Worm (Caenorhabditis elegans) whole organism, L2 larva: Measurements from ENCODE around the gene rom-2.

Experiments
- C34F6.9 ChIP-seq: fragments of 150-350 bp; optimal IDR thresholded peaks from 2 replicates; lab custom pipeline; 2014; ENCODE audit warnings: missing biosample characterization, missing genetic modification characterization
- F13H6.1 ChIP-seq: sonication (generic microtip); optimal IDR thresholded peaks from 2 replicates; lab custom pipeline; 2016; ENCODE audit warnings: missing genetic modification characterization, missing compliant biosample characterization
- ZK546.5 ChIP-seq: sonication (generic microtip); optimal IDR thresholded peaks from 2 replicates; lab custom pipeline; 2017; ENCODE audit warnings: missing biosample characterization, missing genetic modification characterization
- ama-1 ChIP-seq: fragments of 150-350 bp; optimal IDR thresholded peaks from 2 replicates; lab custom pipeline; 2018; ENCODE audit warnings: inconsistent platforms
- blmp-1 ChIP-seq: sonication (generic microtip); optimal IDR thresholded peaks from 2 replicates; lab custom pipeline; 2017; ENCODE audit warnings: missing genetic modification characterization, mild to moderate bottlenecking, missing compliant biosample characterization, antibody characterized with exemption, moderate library complexity; ENCODE audit not compliant: insufficient read depth
- ceh-16 ChIP-seq: fragments of 150-350 bp; optimal IDR thresholded peaks from 2 replicates; lab custom pipeline; 2014; ENCODE audit warnings: missing biosample characterization, missing genetic modification characterization
- ceh-82 ChIP-seq: fragments of 150-350 bp; optimal IDR thresholded peaks from 2 replicates; lab custom pipeline; 2014; ENCODE audit warnings: missing biosample characterization, missing genetic modification characterization
- dmd-4 ChIP-seq: sonication (generic microtip); optimal IDR thresholded peaks from 2 replicates; lab custom pipeline; 2017; ENCODE audit warnings: missing biosample characterization, missing genetic modification characterization
- elt-1 ChIP-seq: fragments of 150-350 bp; optimal IDR thresholded peaks from 2 replicates; lab custom pipeline; 2014; ENCODE audit warnings: missing biosample characterization, missing genetic modification characterization
- fos-1 ChIP-seq: fragments of 150-350 bp; optimal IDR thresholded peaks from 2 replicates; lab custom pipeline; 2014; ENCODE audit warnings: missing biosample characterization, missing genetic modification characterization
- gmeb-1 ChIP-seq: fragments of 150-350 bp; optimal IDR thresholded peaks from 2 replicates; lab custom pipeline; 2014; ENCODE audit warnings: missing biosample characterization, missing genetic modification characterization
- lin-11 ChIP-seq: fragments of 150-350 bp; sonication (generic microtip); optimal IDR thresholded peaks from 2 replicates; lab custom pipeline; 2014; ENCODE audit warnings: missing biosample characterization, missing genetic modification characterization, inconsistent platforms, mixed read lengths
- lin-13 ChIP-seq: fragments of 150-350 bp; optimal IDR thresholded peaks from 2 replicates; lab custom pipeline; 2014; ENCODE audit warnings: missing biosample characterization, missing genetic modification reagents, missing genetic modification characterization
- lin-39 ChIP-seq: fragments of 150-350 bp; optimal IDR thresholded peaks from 2 replicates; lab custom pipeline; 2014; ENCODE audit warnings: missing biosample characterization, missing genetic modification reagents, missing genetic modification characterization
- mab-5 ChIP-seq: fragments of 150-350 bp; optimal IDR thresholded peaks from 2 replicates; lab custom pipeline; 2014; ENCODE audit warnings: missing biosample characterization, missing genetic modification characterization
- mbf-1 ChIP-seq: sonication (generic microtip); optimal IDR thresholded peaks from 2 replicates; lab custom pipeline; 2017; ENCODE audit warnings: missing biosample characterization, missing genetic modification characterization
- mdl-1 ChIP-seq, 2 experiments: fragments of 150-350 bp in 1 of 2; sonication (generic microtip) in 1 of 2; optimal IDR thresholded peaks; 2 replicates each; lab custom pipeline; 2017; ENCODE audit warnings: missing biosample characterization in 2 of 2, missing genetic modification characterization in 2 of 2
- nhr-10 ChIP-seq: sonication (generic microtip); optimal IDR thresholded peaks from 2 replicates; lab custom pipeline; 2017; ENCODE audit warnings: missing biosample characterization, missing genetic modification characterization
- nhr-11 ChIP-seq: fragments of 150-350 bp; optimal IDR thresholded peaks from 2 replicates; lab custom pipeline; 2014; ENCODE audit warnings: missing biosample characterization, missing genetic modification characterization
- nhr-129 ChIP-seq: fragments of 150-350 bp; optimal IDR thresholded peaks from 2 replicates; lab custom pipeline; 2014; ENCODE audit warnings: missing biosample characterization, missing genetic modification characterization
- nhr-21 ChIP-seq: fragments of 150-350 bp; optimal IDR thresholded peaks from 2 replicates; lab custom pipeline; 2014; ENCODE audit warnings: missing biosample characterization, missing genetic modification characterization
- nhr-23 ChIP-seq: fragments of 150-350 bp; optimal IDR thresholded peaks from 2 replicates; lab custom pipeline; 2014; ENCODE audit warnings: missing biosample characterization, missing genetic modification reagents, missing genetic modification characterization
- nhr-6 ChIP-seq: fragments of 150-350 bp; optimal IDR thresholded peaks from 2 replicates; lab custom pipeline; 2014; ENCODE audit warnings: missing biosample characterization, missing genetic modification characterization
- nhr-77 ChIP-seq: fragments of 150-350 bp; optimal IDR thresholded peaks from 2 replicates; lab custom pipeline; 2014; ENCODE audit warnings: missing biosample characterization, missing genetic modification characterization
- peb-1 ChIP-seq: fragments of 150-350 bp; optimal IDR thresholded peaks from 2 replicates; lab custom pipeline; 2014; ENCODE audit warnings: missing biosample characterization, missing genetic modification characterization
- sem-4 ChIP-seq: fragments of 150-350 bp; optimal IDR thresholded peaks from 2 replicates; lab custom pipeline; 2014; ENCODE audit warnings: missing biosample characterization, missing genetic modification reagents, missing genetic modification characterization
- sma-3 ChIP-seq: sonication (generic microtip); optimal IDR thresholded peaks from 2 replicates; lab custom pipeline; 2016; ENCODE audit warnings: missing genetic modification reagents, missing genetic modification characterization, missing compliant biosample characterization
- sma-9 ChIP-seq, 2 experiments: fragments of 150-350 bp in 1 of 2; sonication (generic microtip) in 1 of 2; optimal IDR thresholded peaks; 2 replicates each; lab custom pipeline; 2014 to 2016; ENCODE audit warnings: missing genetic modification characterization in 2 of 2, mild to moderate bottlenecking in 1 of 2, missing biosample characterization in 1 of 2, missing compliant biosample characterization in 1 of 2, missing genetic modification reagents in 1 of 2, moderate library complexity in 1 of 2
- snpc-4 ChIP-seq: fragments of 150-350 bp; optimal IDR thresholded peaks from 2 replicates; lab custom pipeline; 2014; ENCODE audit warnings: missing biosample characterization, missing genetic modification characterization
- unc-62 ChIP-seq: fragments of 150-350 bp; optimal IDR thresholded peaks from 2 replicates; lab custom pipeline; 2014; ENCODE audit warnings: missing biosample characterization, missing genetic modification reagents, missing genetic modification characterization
- zag-1 ChIP-seq: fragments of 150-350 bp; optimal IDR thresholded peaks from 2 replicates; lab custom pipeline; 2014; ENCODE audit warnings: missing biosample characterization, missing genetic modification characterization
- ztf-1 ChIP-seq: fragments of 200-800 bp; sonication (Bioruptor generic); conservative IDR thresholded peaks from 2 replicates; pipeline ENCODE4 v1.3.6; 2022; ENCODE audit warnings: missing genetic modification characterization, missing compliant biosample characterization
- ztf-4 ChIP-seq: fragments of 150-350 bp; optimal IDR thresholded peaks from 2 replicates; lab custom pipeline; 2014; ENCODE audit warnings: missing biosample characterization, missing genetic modification characterization

The rom-2 gene

DNA sequence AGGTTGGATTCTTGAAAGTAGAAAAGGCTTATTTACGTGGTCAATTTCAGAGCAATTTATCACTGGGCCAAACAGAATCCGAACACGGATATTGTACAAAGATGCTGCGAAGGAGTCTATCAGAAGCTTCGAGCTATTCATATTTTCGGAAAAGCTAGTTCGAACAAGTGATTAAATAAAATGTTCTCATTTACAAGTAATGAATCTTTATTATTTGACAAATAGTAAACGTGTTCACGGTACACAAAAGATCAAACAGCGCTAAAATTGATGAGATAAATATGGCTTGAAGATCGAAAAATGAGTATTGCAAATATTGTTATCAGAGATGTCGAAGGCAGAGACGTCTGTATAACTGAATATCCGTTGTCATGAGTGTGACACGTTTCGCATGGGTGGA, 19.7 kb upstream of the rom-2 start:
- TF ChIP-seq mab-5 (no peak), snpc-4 (tag; lab: Kevin White, UChicago) (no peak), lin-13 (GFP tag; lab: Kevin White, UChicago) (no peak), ama-1 (no peak), nhr-21 (tag; lab: Kevin White, UChicago) (no peak), sem-4 (tag; lab: Kevin White, UChicago) (no peak), sma-9 (GFP tag; optimal IDR thresholded peaks at IDR 0.05; lab: Kevin White, UChicago) (no peak), sma-9 (tag; optimal IDR thresholded peaks at IDR 0.05; lab: Kevin White, UChicago) (no peak), nhr-129 (no peak), ztf-4 (no peak), lin-11 (no peak), dmd-4 (no peak), ceh-82 (no peak), unc-62 (GFP tag; lab: Kevin White, UChicago) (no peak), blmp-1 (tag; lab: Kevin White, UChicago) (no peak), nhr-6 (tag; lab: Kevin White, UChicago) (no peak), ztf-1 (GFP tag; lab: Robert Waterston, UW) (no peak)

DNA sequence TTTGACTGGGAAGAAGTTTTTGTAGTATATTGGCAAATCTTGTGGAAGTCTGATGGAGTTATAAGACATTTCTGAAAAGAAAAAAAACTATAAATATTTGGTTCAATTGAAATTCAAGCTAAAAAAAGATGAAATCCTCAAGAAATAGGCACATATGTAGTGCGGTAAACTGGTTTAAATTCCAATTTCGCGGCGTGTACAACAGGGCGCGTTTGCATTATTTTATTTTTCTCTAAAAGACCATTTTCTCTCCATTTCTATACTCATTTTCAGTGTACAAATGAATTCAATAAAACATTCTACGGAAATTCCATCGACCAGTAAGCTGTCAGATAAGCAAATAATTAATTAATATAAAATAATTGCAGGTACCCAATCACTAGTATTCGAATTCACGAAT, 18.7 kb upstream of the rom-2 start, which contains the start of the genes pri-1 and F58A4.6:
TSS of gene pri-1 (minus strand) at position 71 of the 400 bp plus-strand sequence.
TSS of gene F58A4.6 (plus strand) at position 272 of the 400 bp plus-strand sequence.
- TF ChIP-seq peb-1 (tag; lab: Kevin White, UChicago), result no peak
- TF ChIP-seq ceh-16, result no peak
- TF ChIP-seq C34F6.9 (tag; lab: Kevin White, UChicago), result peak; percentile 68
- peak; percentile 84 for TF ChIP-seq gmeb-1 (tag; lab: Kevin White, UChicago)
- TF ChIP-seq, all 48 proteins: peak for 2

DNA sequence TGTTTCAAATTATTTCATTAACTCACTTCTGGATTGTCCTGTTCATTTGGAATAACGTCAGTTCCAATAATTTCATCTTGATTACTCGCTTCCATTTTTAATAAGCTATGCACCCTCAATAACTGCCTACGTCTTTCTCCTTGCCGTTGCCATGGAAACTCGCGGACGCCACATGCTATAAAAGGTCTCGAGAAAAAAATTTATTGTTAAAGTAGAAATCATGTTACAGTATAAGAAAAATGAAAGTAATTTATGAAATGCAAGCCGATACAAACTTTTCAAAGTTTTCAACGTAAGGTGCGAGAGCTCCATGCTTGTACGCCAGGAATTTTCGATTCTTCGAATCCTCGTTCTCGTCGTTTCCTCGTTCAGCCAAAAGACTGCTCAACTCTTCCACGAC, 16.6 kb upstream of the rom-2 start, which contains the start of gene bbs-4:
TSS of gene bbs-4 (minus strand) at position 101 of the 400 bp plus-strand sequence.
- TF ChIP-seq ama-1, result no peak
- no peak for TF ChIP-seq gmeb-1 (tag; lab: Kevin White, UChicago)

DNA sequence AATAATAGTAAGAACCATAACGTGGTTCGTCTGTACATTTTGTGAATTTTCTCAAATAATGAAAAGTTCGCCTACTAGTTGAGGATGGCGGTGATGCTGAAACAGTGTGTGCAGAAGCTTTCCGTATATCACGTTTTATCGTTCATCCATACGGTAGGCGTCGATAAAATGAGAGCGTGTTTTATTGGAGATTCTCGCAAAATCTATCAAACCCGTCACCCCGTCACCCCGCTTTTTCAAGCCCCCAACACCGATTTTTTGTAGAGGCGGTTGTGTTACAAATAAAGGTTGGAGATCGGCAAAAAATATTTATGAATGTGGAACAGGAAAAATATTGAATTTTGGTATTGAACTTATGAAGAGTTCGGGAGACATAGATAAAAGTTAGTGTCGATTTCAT, 13.2 kb upstream of the rom-2 start, which contains the start of gene clec-161:
TSS of gene clec-161 (minus strand) at position 101 of the 400 bp plus-strand sequence.
- TF ChIP-seq blmp-1 (tag; lab: Kevin White, UChicago), result no peak
- no peak for TF ChIP-seq lin-39 (tag; lab: Kevin White, UChicago)
- TF ChIP-seq, all 48 proteins: peak for 0

DNA sequence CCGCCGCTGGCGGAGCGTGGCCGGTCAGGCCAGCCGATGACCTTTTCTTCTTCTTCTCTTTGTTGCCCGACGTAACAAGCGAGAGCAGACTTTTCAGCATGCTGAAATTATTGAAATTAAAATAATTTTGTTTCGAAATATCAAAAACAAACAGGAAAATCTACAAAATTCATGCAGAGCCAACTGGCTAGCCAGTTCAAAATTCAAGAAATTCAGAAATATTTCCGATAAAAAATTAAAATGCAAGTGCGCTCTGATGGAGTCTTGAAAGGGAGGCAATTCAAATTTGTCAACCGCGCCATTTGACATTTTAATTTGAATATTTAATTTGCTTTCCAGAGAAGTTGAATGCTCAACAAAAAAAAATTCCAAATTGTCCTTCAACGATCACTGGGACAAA, 5.2 kb upstream of the rom-2 start, which contains the start of gene F58A4.2:
TSS of gene F58A4.2 (minus strand) at position 101 of the 400 bp plus-strand sequence.
- no peak for TF ChIP-seq nhr-10 (tag; lab: Kevin White, UChicago)
- TF ChIP-seq, all 48 proteins: peak for 0

DNA sequence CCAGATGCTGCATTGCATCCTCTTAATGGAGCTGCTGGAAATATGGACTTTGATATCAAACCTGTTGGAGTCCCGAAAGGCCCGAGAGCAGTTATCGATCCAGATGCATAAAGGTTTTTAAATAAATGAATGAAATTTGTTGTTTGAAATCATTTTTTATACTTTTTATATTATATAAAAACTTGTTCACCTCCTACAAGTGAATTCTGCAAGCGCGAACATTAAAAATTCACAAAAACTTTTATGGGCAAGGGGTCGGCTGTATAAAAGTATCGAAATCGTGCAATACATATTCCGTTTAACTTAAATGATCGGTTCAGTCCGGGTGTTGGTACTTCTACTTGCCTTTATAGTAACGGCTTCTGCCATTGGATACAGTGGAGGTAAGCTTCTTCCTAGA, 2.7 kb upstream of the rom-2 start, which contains the start of gene F58A4.1:
TSS of gene F58A4.1 (plus strand) at position 301 of the 400 bp plus-strand sequence.
- TF ChIP-seq ama-1 (no peak), elt-1 (tag; lab: Kevin White, UChicago) (no peak), sma-3 (GFP tag; lab: Kevin White, UChicago) (no peak), nhr-77 (tag; lab: Kevin White, UChicago) (no peak), ZK546.5 (tag; lab: Kevin White, UChicago) (no peak), mbf-1 (tag; lab: Kevin White, UChicago) (no peak), mab-5 (no peak), nhr-11 (tag; lab: Kevin White, UChicago) (no peak)

DNA sequence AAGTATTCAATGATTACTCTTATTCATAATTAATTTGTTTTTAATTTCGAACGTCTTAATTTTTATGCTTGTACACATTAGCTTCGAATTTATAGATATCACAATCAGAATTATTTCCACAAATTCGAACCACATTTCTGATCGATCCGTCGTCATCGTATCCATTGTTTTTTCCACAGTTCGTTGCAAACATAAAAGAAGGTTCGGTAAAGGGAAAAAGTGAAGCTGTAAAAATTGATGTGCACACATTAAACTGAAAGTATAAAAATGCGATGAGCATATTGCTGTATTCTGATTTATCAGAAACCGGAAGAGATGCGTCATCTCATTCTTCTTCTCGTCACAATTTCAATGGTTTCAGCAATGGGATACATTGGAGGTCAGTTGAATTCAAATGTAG, 1.6 kb upstream of the rom-2 start, which contains the start of gene C48B4.12:
TSS of gene C48B4.12 (plus strand) at position 301 of the 400 bp plus-strand sequence.
- no peak for TF ChIP-seq mbf-1 (tag; lab: Kevin White, UChicago)
- TF ChIP-seq nhr-23 (tag; lab: Kevin White, UChicago), result no peak
- TF ChIP-seq nhr-77 (tag; lab: Kevin White, UChicago), result no peak
- no peak for TF ChIP-seq mab-5
- TF ChIP-seq ama-1, result no peak
- no peak for TF ChIP-seq fos-1 (tag; lab: Kevin White, UChicago)
- TF ChIP-seq snpc-4 (tag; lab: Kevin White, UChicago), result no peak
- no peak for TF ChIP-seq zag-1
- no peak for TF ChIP-seq sem-4 (tag; lab: Kevin White, UChicago)
- TF ChIP-seq lin-11, result no peak
- no peak for TF ChIP-seq nhr-129
- TF ChIP-seq unc-62 (GFP tag; lab: Kevin White, UChicago), result no peak
- no peak for TF ChIP-seq peb-1 (tag; lab: Kevin White, UChicago)
- TF ChIP-seq mdl-1 (tag; optimal IDR thresholded peaks at IDR 0.05; lab: Kevin White, UChicago), result no peak
- TF ChIP-seq C34F6.9 (tag; lab: Kevin White, UChicago), result no peak
- no peak for TF ChIP-seq nhr-11 (tag; lab: Kevin White, UChicago)
- no peak for TF ChIP-seq F13H6.1 (tag; lab: Kevin White, UChicago)
